Worm (Caenorhabditis elegans) whole organism, L4 larva: ENCODE data around the gene txt-4.

Source experiments
- aha-1 ChIP-seq: fragments of 150-350 bp; peaks from one replicate; lab custom pipeline; 2014; ENCODE audit warnings: missing biosample characterization, missing genetic modification characterization
- ctbp-1 ChIP-seq: fragments of 200-800 bp; sonication (Bioruptor generic); IDR thresholded peaks from 2 replicates; pipeline ENCODE4 v1.3.6; 2022; ENCODE audit warnings: missing genetic modification reagents, missing genetic modification characterization, missing compliant biosample characterization
- dpl-1 ChIP-seq: fragments of 150-350 bp; optimal IDR thresholded peaks from 2 replicates; lab custom pipeline; 2014; ENCODE audit warnings: missing biosample characterization, missing genetic modification reagents, missing genetic modification characterization
- fos-1 ChIP-seq: fragments of 150-350 bp; optimal IDR thresholded peaks from 2 replicates; lab custom pipeline; 2014; ENCODE audit warnings: missing biosample characterization, missing genetic modification characterization
- hlh-11 ChIP-seq: fragments of 200-800 bp; sonication (Bioruptor generic); optimal IDR thresholded peaks from 2 replicates; lab custom pipeline; 2018; ENCODE audit warnings: mild to moderate bottlenecking, missing genetic modification characterization, missing compliant biosample characterization
- lin-1 ChIP-seq: fragments of 200-800 bp; sonication (Bioruptor generic); IDR thresholded peaks from 2 replicates; pipeline ENCODE4 v1.3.6; 2022; ENCODE audit warnings: missing genetic modification reagents, missing genetic modification characterization, missing compliant biosample characterization
- madf-9 ChIP-seq: fragments of 200-800 bp; sonication (Bioruptor generic); conservative IDR thresholded peaks from 2 replicates; pipeline ENCODE4 v1.3.6; 2022; ENCODE audit warnings: missing genetic modification reagents, missing genetic modification characterization, missing compliant biosample characterization
- mep-1 ChIP-seq: fragments of 150-350 bp; sonication (generic microtip); optimal IDR thresholded peaks from 3 replicates; lab custom pipeline; 2014; ENCODE audit warnings: missing biosample characterization, missing genetic modification characterization
- mes-2 ChIP-seq: sonication (generic microtip); optimal IDR thresholded peaks from 2 replicates; lab custom pipeline; 2016; ENCODE audit warnings: missing genotype, mild to moderate bottlenecking, missing genetic modification characterization, missing compliant biosample characterization; ENCODE audit not compliant: poor library complexity, severe bottlenecking
- nhr-42 ChIP-seq: fragments of 200-800 bp; sonication (Bioruptor generic); IDR thresholded peaks from 2 replicates; pipeline ENCODE4 v1.3.6; 2022; ENCODE audit warnings: missing genetic modification characterization, missing compliant biosample characterization
- snpc-4 ChIP-seq: fragments of 150-350 bp; optimal IDR thresholded peaks from 2 replicates; lab custom pipeline; 2014; ENCODE audit warnings: missing biosample characterization, missing genetic modification characterization
- ztf-7 ChIP-seq: fragments of 150-350 bp; optimal IDR thresholded peaks from 2 replicates; lab custom pipeline; 2014; ENCODE audit warnings: missing biosample characterization, missing genetic modification characterization

ce11 chrIV:1559931-1560330 is 49.6 kb downstream of the txt-4 start, which contains the start of gene Y41D4B.17:
- no peak for TF ChIP-seq madf-9 (GFP tag; lab: Robert Waterston, UW)
- TF ChIP-seq dpl-1 (GFP tag; lab: Kevin White, UChicago): no peak
- no peak for TF ChIP-seq ztf-7 (tag; lab: Kevin White, UChicago)
- TF ChIP-seq nhr-42 (GFP tag; lab: Robert Waterston, UW): no peak
- TF ChIP-seq lin-1 (GFP tag; lab: Robert Waterston, UW): no peak
- no peak for TF ChIP-seq aha-1 (tag; lab: Kevin White, UChicago)
- TF ChIP-seq ctbp-1 (GFP tag; lab: Robert Waterston, UW): no peak
- TF ChIP-seq mep-1 (tag; lab: Kevin White, UChicago): no peak
- TF ChIP-seq fos-1 (tag; lab: Kevin White, UChicago): no peak
- no peak for TF ChIP-seq snpc-4 (tag; lab: Kevin White, UChicago)
- TF ChIP-seq hlh-11 (tag; lab: Kevin White, UChicago): peak; percentile 4
- TF ChIP-seq mes-2 (tag; lab: Kevin White, UChicago): no peak
